Fruit fly (Drosophila melanogaster): Measurements from ENCODE around the gene RpL34a.

RpL34a gene

DNA sequence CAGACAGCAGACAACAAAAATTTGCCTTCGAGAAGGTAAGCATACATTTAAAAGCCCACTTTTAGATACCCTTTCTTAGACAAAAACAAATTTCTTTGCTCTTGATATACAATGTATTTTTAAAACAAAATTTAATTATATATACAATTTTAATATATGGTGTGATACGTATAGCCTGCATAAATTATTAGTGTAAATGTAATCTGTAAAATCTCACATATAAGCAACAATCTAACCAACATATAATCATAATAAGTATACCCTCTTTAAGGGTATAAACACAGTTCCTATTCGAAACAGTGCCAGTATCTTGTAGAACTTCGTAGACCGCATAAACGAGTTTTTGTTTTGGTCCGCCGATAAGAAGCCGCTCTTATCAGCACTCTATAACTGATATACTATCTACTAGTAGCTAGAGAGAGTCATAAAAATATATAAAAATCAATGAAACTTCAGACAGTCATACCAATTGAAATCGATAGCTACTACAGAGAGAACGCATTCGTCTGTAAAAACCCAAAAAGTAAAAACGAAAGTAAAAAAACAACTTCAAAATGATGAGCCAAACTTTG, 44.7 kb downstream of the RpL34a start, which contains the start of gene Kaz-m1 (continued):
- TF ChIP-seq fu2 (GFP tag; optimal IDR thresholded peaks at IDR 0.05), result no peak
- TF ChIP-seq pita (GFP tag; optimal IDR thresholded peaks at IDR 0.05), result no peak
- no peak for TF ChIP-seq prd (optimal IDR thresholded peaks at IDR 0.05)
- peak; percentile 58; the same call in 2 of the 3 replicates for TF ChIP-seq prd (GFP tag; IDR thresholded peaks at IDR 0.05)
- TF ChIP-seq CG1792 (GFP tag; optimal IDR thresholded peaks at IDR 0.05), result no peak
- no peak for TF ChIP-seq wek (GFP tag; optimal IDR thresholded peaks at IDR 0.05)
- no peak for TF ChIP-seq CG13123 (GFP tag; optimal IDR thresholded peaks at IDR 0.05)
- no peak for TF ChIP-seq CG12744 (GFP tag; optimal IDR thresholded peaks at IDR 0.05)
- no peak for TF ChIP-seq CG11093 (GFP tag; IDR thresholded peaks at IDR 0.05)
- TF ChIP-seq peb (GFP tag; IDR thresholded peaks at IDR 0.05), result no peak
- TF ChIP-seq CG1024 (GFP tag; IDR thresholded peaks at IDR 0.05), result no peak
- TF ChIP-seq CG10147 (GFP tag; optimal IDR thresholded peaks at IDR 0.05), result no peak
- TF ChIP-seq org-1 (GFP tag; optimal IDR thresholded peaks at IDR 0.05), result peak; percentile 11
- peak; percentile 9 for TF ChIP-seq salm (tag; optimal IDR thresholded peaks at IDR 0.05)
- no peak for TF ChIP-seq fd64A (GFP tag; optimal IDR thresholded peaks at IDR 0.05)
- TF ChIP-seq tll (GFP tag; optimal IDR thresholded peaks at IDR 0.05), result no peak
- TF ChIP-seq Dek (tag; optimal IDR thresholded peaks at IDR 0.05), result peak; percentile 50
- TF ChIP-seq sc (optimal IDR thresholded peaks at IDR 0.05), result no peak
- TF ChIP-seq sc (GFP tag; optimal IDR thresholded peaks at IDR 0.05), result peak; percentile 6
- no peak for TF ChIP-seq p53 (GFP tag; optimal IDR thresholded peaks at IDR 0.05)
- no peak for TF ChIP-seq Awh (GFP tag; IDR thresholded peaks at IDR 0.05)
- no peak for TF ChIP-seq Lpt (GFP tag; optimal IDR thresholded peaks at IDR 0.05)
- no peak for TF ChIP-seq hkb (optimal IDR thresholded peaks at IDR 0.05)
- TF ChIP-seq hkb (GFP tag; IDR thresholded peaks at IDR 0.05), result peak; percentile 60
- TF ChIP-seq Ptx1 (GFP tag; IDR thresholded peaks at IDR 0.05), result peak; percentile 48
- no peak for TF ChIP-seq jumu (GFP tag; optimal IDR thresholded peaks at IDR 0.05)
- peak; percentile 66 for TF ChIP-seq CG10267 (tag; optimal IDR thresholded peaks at IDR 0.05)
- TF ChIP-seq CG6854 (GFP tag; optimal IDR thresholded peaks at IDR 0.05), result no peak
- TF ChIP-seq CG9817 (tag; optimal IDR thresholded peaks at IDR 0.05), result peak; percentile 55
- TF ChIP-seq al (GFP tag; IDR thresholded peaks at IDR 0.05), result peak; percentile 32; the same call in 1 of the 2 replicates
- no peak for TF ChIP-seq CG15073 (GFP tag; optimal IDR thresholded peaks at IDR 0.05)
- TF ChIP-seq CG4820 (GFP tag; optimal IDR thresholded peaks at IDR 0.05), result peak; percentile 50
- TF ChIP-seq CG14014 (GFP tag; IDR thresholded peaks at IDR 0.05), result peak; percentile 35; the same call in 1 of the 2 replicates
- no peak for TF ChIP-seq CG8089 (GFP tag; optimal IDR thresholded peaks at IDR 0.05)
- peak; percentile 49 for TF ChIP-seq Hmr (GFP tag; optimal IDR thresholded peaks at IDR 0.05)
- peak; percentile 40 for TF ChIP-seq CG15601 (tag; optimal IDR thresholded peaks at IDR 0.05)
- TF ChIP-seq cg (GFP tag; optimal IDR thresholded peaks at IDR 0.05), result no peak
- TF ChIP-seq CG42726 (GFP tag; IDR thresholded peaks at IDR 0.05; ENCODE audit: partially characterized antibody), result no peak
- no peak for TF ChIP-seq yki (optimal IDR thresholded peaks at IDR 0.05)
- TF ChIP-seq CG1529 (GFP tag; optimal IDR thresholded peaks at IDR 0.05), result peak; percentile 33
- TF ChIP-seq CG18764 (GFP tag; optimal IDR thresholded peaks at IDR 0.05), result no peak
- TF ChIP-seq pfk (GFP tag; optimal IDR thresholded peaks at IDR 0.05), result no peak
- no peak for TF ChIP-seq Bgb (GFP tag; IDR thresholded peaks at IDR 0.05; ENCODE audit: partially characterized antibody)
- 0 out of 2 replicates have a peak, but pooled peaks have one; percentile 6 for TF ChIP-seq Taf1 (GFP tag; IDR thresholded peaks at IDR 0.05)
- no peak for TF ChIP-seq CG4707 (GFP tag; optimal IDR thresholded peaks at IDR 0.05)
- peak; percentile 48; the same call in 1 of the 2 replicates for TF ChIP-seq sim (GFP tag; IDR thresholded peaks at IDR 0.05)
- no peak for TF ChIP-seq CG11456 (GFP tag; IDR thresholded peaks at IDR 0.05)
- TF ChIP-seq pho (GFP tag; optimal IDR thresholded peaks at IDR 0.05), result no peak
- no peak for TF ChIP-seq D (optimal IDR thresholded peaks at IDR 0.05)
- TF ChIP-seq D (GFP tag; optimal IDR thresholded peaks at IDR 0.05), result peak; percentile 17
- TF ChIP-seq ase (GFP tag; IDR thresholded peaks at IDR 0.05), result no peak
- TF ChIP-seq CG32772 (GFP tag; IDR thresholded peaks at IDR 0.05), result no peak
- no peak for TF ChIP-seq en (GFP tag; optimal IDR thresholded peaks at IDR 0.05)
